Fruit fly (Drosophila melanogaster): ENCODE results near the gene Pex1.

dm6 chr3L:14027549-14027948 lies 44.1 kb upstream of the Pex1 start:
- TF ChIP-seq usp (GFP tag; optimal IDR thresholded peaks at IDR 0.05), result no peak
- no peak for TF ChIP-seq EcR (GFP tag; optimal IDR thresholded peaks at IDR 0.05)
- TF ChIP-seq CG8478 (optimal IDR thresholded peaks at IDR 0.05), result no peak
